Fruit fly (Drosophila melanogaster): ENCODE data around the gene CG31810.

dm6 chr2L:16877678-16878077, 25.5 kb upstream of the CG31810 start:
- no peak for TF ChIP-seq psq (optimal IDR thresholded peaks at IDR 0.05)
- no peak for TF ChIP-seq ttk (optimal IDR thresholded peaks at IDR 0.05)
- no peak for TF ChIP-seq h (optimal IDR thresholded peaks at IDR 0.05)
- TF ChIP-seq Myc (optimal IDR thresholded peaks at IDR 0.05): no peak
- no peak for TF ChIP-seq insv (optimal IDR thresholded peaks at IDR 0.05)
- TF ChIP-seq Sin3A (optimal IDR thresholded peaks at IDR 0.05): no peak

All from Kc167 (cell line).